Worm (Caenorhabditis elegans) whole organism, L3 larva: ENCODE data around the gene ets-9.

Experiments used
- R02D3.7 ChIP-seq: fragments of 150-350 bp; optimal IDR thresholded peaks from 2 replicates; lab custom pipeline; 2014; ENCODE audit warnings: missing biosample characterization, missing genetic modification characterization
- ama-1 ChIP-seq: fragments of 150-350 bp; optimal IDR thresholded peaks from 2 replicates; lab custom pipeline; 2018
- ceh-16 ChIP-seq: sonication (generic microtip); optimal IDR thresholded peaks from 2 replicates; lab custom pipeline; 2017; ENCODE audit warnings: missing biosample characterization, missing genetic modification characterization
- ceh-82 ChIP-seq: fragments of 150-350 bp; optimal IDR thresholded peaks from 2 replicates; lab custom pipeline; 2014; ENCODE audit warnings: missing biosample characterization, missing genetic modification characterization
- ceh-9 ChIP-seq: sonication (generic microtip); optimal IDR thresholded peaks from 2 replicates; lab custom pipeline; 2018; ENCODE audit warnings: missing biosample characterization, missing genetic modification characterization
- daf-12 ChIP-seq: fragments of 150-350 bp; optimal IDR thresholded peaks from 2 replicates; lab custom pipeline; 2014; ENCODE audit warnings: missing biosample characterization, missing genetic modification reagents, missing genetic modification characterization
- egl-27 ChIP-seq: sonication (generic microtip); optimal IDR thresholded peaks from 4 replicates; lab custom pipeline; 2017; ENCODE audit warnings: missing biosample characterization, missing genetic modification reagents, missing genetic modification characterization
- egl-5 ChIP-seq: fragments of 150-350 bp; optimal IDR thresholded peaks from 2 replicates; lab custom pipeline; 2017; ENCODE audit warnings: missing biosample characterization, missing genetic modification reagents, missing genetic modification characterization, inconsistent platforms
- elt-2 ChIP-seq: sonication (generic microtip); optimal IDR thresholded peaks from 2 replicates; lab custom pipeline; 2016; ENCODE audit warnings: missing genetic modification reagents, mild to moderate bottlenecking, missing genetic modification characterization, missing compliant biosample characterization
- elt-3 ChIP-seq, 3 experiments: fragments of 150-350 bp in 1 of 3; sonication (generic microtip) in 2 of 3; optimal IDR thresholded peaks; 2 replicates in 2 of 3; 4 replicates in 1 of 3; lab custom pipeline; 2014 to 2017; ENCODE audit warnings: missing biosample characterization in 3 of 3, missing genetic modification characterization in 3 of 3
- eor-1 ChIP-seq, 2 experiments: fragments of 150-350 bp; optimal IDR thresholded peaks; 2 replicates each; lab custom pipeline; 2014 to 2018; ENCODE audit warnings: missing biosample characterization in 2 of 2, missing genetic modification characterization in 2 of 2
- fkh-10 ChIP-seq: sonication (generic microtip); optimal IDR thresholded peaks from 2 replicates; lab custom pipeline; 2017; ENCODE audit warnings: missing biosample characterization, missing genetic modification reagents, missing genetic modification characterization
- hmg-11 ChIP-seq: sonication (generic microtip); optimal IDR thresholded peaks from 2 replicates; lab custom pipeline; 2016; ENCODE audit warnings: missing genetic modification characterization, missing compliant biosample characterization
- jun-1 ChIP-seq: fragments of 150-350 bp; optimal IDR thresholded peaks from 2 replicates; lab custom pipeline; 2014; ENCODE audit warnings: missing biosample characterization, missing genetic modification reagents, missing genetic modification characterization
- lin-15B ChIP-seq: fragments of 150-350 bp; optimal IDR thresholded peaks from 2 replicates; lab custom pipeline; 2014; ENCODE audit warnings: missing biosample characterization, missing genetic modification characterization
- mml-1 ChIP-seq: fragments of 150-350 bp; sonication (generic microtip); optimal IDR thresholded peaks from 3 replicates; lab custom pipeline; 2014; ENCODE audit warnings: missing biosample characterization, missing genetic modification characterization
- nfya-1 ChIP-seq: sonication (generic microtip); optimal IDR thresholded peaks from 2 replicates; lab custom pipeline; 2017; ENCODE audit warnings: missing genetic modification characterization, mild to moderate bottlenecking, missing compliant biosample characterization, antibody characterized with exemption, moderate library complexity; ENCODE audit not compliant: insufficient read depth
- nhr-11 ChIP-seq: fragments of 150-350 bp; optimal IDR thresholded peaks from 2 replicates; lab custom pipeline; 2014; ENCODE audit warnings: missing biosample characterization, missing genetic modification characterization
- nhr-28 ChIP-seq: fragments of 150-350 bp; optimal IDR thresholded peaks from 2 replicates; lab custom pipeline; 2014; ENCODE audit warnings: missing biosample characterization, missing genetic modification characterization
- nhr-43 ChIP-seq: sonication (generic microtip); optimal IDR thresholded peaks from 2 replicates; lab custom pipeline; 2016; ENCODE audit warnings: mild to moderate bottlenecking, missing genetic modification characterization, missing compliant biosample characterization; ENCODE audit not compliant: poor library complexity, severe bottlenecking
- nhr-76 ChIP-seq: fragments of 150-350 bp; sonication (generic microtip); optimal IDR thresholded peaks from 5 replicates; lab custom pipeline; 2014; ENCODE audit warnings: missing biosample characterization, missing genetic modification characterization
- nhr-77 ChIP-seq: fragments of 150-350 bp; optimal IDR thresholded peaks from 2 replicates; lab custom pipeline; 2014; ENCODE audit warnings: missing biosample characterization, missing genetic modification characterization
- pha-4 ChIP-seq: fragments of 150-350 bp; optimal IDR thresholded peaks from 2 replicates; lab custom pipeline; 2014; ENCODE audit warnings: missing biosample characterization, missing genetic modification reagents, missing genetic modification characterization
- pqm-1 ChIP-seq: fragments of 150-350 bp; optimal IDR thresholded peaks from 2 replicates; lab custom pipeline; 2017; ENCODE audit warnings: missing biosample characterization, missing genetic modification characterization, inconsistent platforms
- skn-1 ChIP-seq: fragments of 150-350 bp; optimal IDR thresholded peaks from 2 replicates; lab custom pipeline; 2014; ENCODE audit warnings: missing biosample characterization, missing genetic modification characterization
- snpc-4 ChIP-seq: fragments of 150-350 bp; optimal IDR thresholded peaks from 2 replicates; lab custom pipeline; 2014; ENCODE audit warnings: missing biosample characterization, missing genetic modification characterization
- tbx-2 ChIP-seq: sonication (generic microtip); optimal IDR thresholded peaks from 2 replicates; lab custom pipeline; 2016; ENCODE audit warnings: mild to moderate bottlenecking, missing genetic modification characterization, missing compliant biosample characterization
- unc-39 ChIP-seq: sonication (generic microtip); optimal IDR thresholded peaks from 4 replicates; lab custom pipeline; 2017; ENCODE audit warnings: missing biosample characterization, missing genetic modification characterization
- zag-1 ChIP-seq: fragments of 150-350 bp; optimal IDR thresholded peaks from 2 replicates; lab custom pipeline; 2014; ENCODE audit warnings: missing biosample characterization, missing genetic modification characterization
- ztf-11 ChIP-seq: fragments of 150-350 bp; optimal IDR thresholded peaks from 2 replicates; lab custom pipeline; 2014; ENCODE audit warnings: missing biosample characterization, missing genetic modification characterization

The ets-9 gene

DNA sequence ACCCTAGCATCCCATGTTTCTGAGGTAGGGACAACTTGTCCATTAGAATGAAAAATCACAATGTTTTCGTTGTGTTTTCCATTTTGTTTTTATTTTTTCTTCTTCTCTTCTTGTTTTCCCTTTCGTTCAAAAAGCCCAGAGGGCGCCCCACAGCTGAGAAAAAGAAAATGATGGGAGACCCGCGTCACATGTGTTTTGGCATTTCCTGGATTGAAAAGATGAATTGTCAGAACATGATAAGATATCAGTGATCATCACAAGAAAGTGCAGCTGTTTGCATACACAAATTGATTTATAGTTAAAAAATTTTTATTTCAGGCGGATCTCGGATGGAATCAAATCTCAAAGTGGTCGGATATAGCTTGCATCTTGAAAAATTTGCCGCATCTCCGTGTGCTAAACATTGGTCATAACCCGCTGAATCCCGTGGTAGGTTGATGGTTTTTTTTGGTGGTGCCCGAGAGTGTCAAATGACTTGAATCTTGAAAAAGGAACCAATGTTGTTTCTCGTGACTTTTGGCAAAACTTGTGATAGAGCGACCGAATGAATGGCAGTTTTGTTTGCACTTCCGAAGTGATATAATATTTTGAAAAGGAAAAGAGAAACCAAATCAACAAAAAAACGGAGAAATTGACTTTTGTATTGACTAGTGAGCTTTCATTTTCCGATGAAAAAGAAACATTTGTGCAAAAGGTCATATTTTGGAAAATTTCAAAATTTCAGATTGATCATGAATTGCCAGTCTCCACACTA is 13.1 kb upstream of the ets-9 start:
- no peak for TF ChIP-seq ceh-16
- TF ChIP-seq pha-4 (tag; lab: Kevin White, UChicago) = peak; percentile 57

ce11 chrX:4268396-4268795 is 11.1 kb upstream of the ets-9 start:
- TF ChIP-seq ceh-9 (tag; lab: Kevin White, UChicago) (no peak), elt-2 (peak; percentile 57), snpc-4 (no peak), pqm-1 (tag; lab: Kevin White, UChicago) (peak; percentile 80), nhr-43 (no peak), nfya-1 (tag; lab: Kevin White, UChicago) (peak; percentile 12)

DNA sequence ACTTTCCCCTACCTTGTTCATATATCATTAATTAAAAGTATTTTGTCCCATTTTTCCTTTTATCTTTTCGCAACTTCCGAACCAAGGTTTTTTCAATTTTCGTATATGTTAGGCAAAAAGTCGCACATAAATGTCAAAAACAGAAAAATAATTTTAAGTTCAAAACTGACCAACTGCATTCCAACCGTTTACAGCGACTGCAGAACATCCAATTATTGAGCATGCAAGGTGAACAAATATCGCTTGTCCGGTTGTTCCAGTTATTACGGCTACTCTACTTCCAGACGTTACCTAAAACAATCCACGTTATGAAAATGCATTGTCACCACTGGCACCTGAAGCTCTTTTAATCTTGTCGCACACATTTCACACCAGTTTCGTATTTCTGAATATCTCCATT is 5.9 kb upstream of the ets-9 start, which contains the start of gene C52B9.10:
Gene C52B9.10, plus strand, starts transcription at position 301 of the 400 bp plus-strand sequence.
- TF ChIP-seq daf-12 (tag; lab: Kevin White, UChicago) (no peak), egl-5 (tag; lab: Kevin White, UChicago) (no peak), nhr-77 (tag; lab: Kevin White, UChicago) (no peak), tbx-2 (tag; lab: Kevin White, UChicago) (no peak), ztf-11 (tag; lab: Kevin White, UChicago) (no peak), skn-1 (tag; lab: Kevin White, UChicago) (no peak), lin-15B (no peak), unc-39 (tag; lab: Kevin White, UChicago) (no peak), nhr-28 (tag; lab: Kevin White, UChicago) (no peak), mml-1 (tag; lab: Kevin White, UChicago) (no peak), elt-2 (no peak), jun-1 (tag; lab: Kevin White, UChicago) (no peak), pqm-1 (tag; lab: Kevin White, UChicago) (no peak), hmg-11 (tag; lab: Kevin White, UChicago) (no peak), nfya-1 (tag; lab: Kevin White, UChicago) (no peak), ama-1 (lab: Kevin White, UChicago) (no peak)

DNA sequence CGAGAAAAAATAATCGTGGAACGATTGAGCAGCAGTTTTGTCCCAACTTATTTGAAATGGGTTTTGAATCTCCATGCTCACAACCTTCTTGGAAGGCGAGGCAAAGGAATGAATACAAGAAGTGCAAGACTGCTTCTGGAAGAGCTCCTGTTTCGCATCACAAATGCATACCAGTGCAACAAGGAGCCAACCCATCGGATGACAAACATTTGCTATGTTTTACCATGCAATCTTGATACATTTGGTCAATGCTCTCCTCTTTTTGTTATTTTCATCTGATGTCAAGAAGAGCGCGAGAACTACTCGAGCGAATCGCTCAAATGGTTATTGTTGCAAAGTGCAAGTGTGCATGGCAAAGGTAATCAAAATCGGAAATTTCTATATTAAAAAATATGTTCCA is 5.4 kb upstream of the ets-9 start, which contains the start of gene mec-18:
Gene mec-18, minus strand, starts transcription at position 101 of the 400 bp plus-strand sequence.
- TF ChIP-seq elt-3 (tag; optimal IDR thresholded peaks at IDR 0.05; lab: Kevin White, UChicago) = no peak
- no peak for TF ChIP-seq snpc-4
- no peak for TF ChIP-seq mml-1 (tag; lab: Kevin White, UChicago)
- no peak for TF ChIP-seq ztf-11 (tag; lab: Kevin White, UChicago)
- no peak for TF ChIP-seq nhr-11
- no peak for TF ChIP-seq eor-1 (tag; optimal IDR thresholded peaks at IDR 0.05; lab: Kevin White, UChicago)
- TF ChIP-seq nhr-43 = no peak
- TF ChIP-seq zag-1 = no peak
- TF ChIP-seq nhr-76 (tag; lab: Kevin White, UChicago) = no peak
- no peak for TF ChIP-seq ceh-82
- no peak for TF ChIP-seq egl-27 (tag; lab: Kevin White, UChicago)
- TF ChIP-seq skn-1 (tag; lab: Kevin White, UChicago) = no peak
- TF ChIP-seq ceh-16 = no peak

DNA sequence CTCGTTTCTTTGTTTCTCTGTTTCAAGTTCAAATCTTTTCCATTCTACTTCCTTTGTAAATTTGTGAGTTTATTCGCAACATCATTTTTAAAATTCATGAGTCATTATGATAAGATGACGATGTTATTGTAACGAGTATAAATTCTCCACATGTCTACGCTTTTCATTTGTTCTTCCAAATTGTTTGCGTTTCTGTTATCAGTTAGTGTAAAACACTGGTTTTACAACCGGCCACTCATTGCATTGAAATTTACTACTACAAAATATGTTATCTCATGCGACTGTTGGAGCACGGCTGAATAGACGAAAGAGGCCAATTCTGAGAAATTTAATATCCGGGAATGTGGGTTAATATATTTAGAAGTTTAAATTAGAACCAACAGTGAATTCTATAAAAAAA is 2.9 kb downstream of the ets-9 start, which contains the start of gene C52B9.19:
Gene C52B9.19, plus strand, starts transcription at position 176 of the 400 bp plus-strand sequence.
- TF ChIP-seq elt-2 (peak; percentile 68), fkh-10 (no peak), pha-4 (tag; lab: Kevin White, UChicago) (peak; percentile 57), ztf-11 (tag; lab: Kevin White, UChicago) (no peak), pqm-1 (tag; lab: Kevin White, UChicago) (peak; percentile 82)

DNA sequence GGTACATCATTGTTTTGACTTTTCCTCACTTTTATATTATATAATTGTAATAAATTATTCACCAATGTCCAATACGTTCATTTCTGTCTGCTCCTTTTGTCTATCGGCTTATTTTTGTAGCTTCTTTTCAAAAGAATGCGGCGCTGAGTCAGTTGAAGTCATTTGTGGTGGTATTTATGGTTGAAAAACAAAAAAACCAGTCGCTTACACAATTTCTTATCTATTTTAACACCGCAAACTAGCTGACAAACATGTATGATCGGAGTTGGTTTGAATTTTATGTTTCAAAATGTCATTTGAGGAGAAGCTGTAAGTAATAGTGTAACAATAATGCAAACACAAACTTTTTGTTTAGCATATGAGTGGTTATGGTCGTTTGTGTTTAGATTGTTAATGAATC is 4.5 kb downstream of the ets-9 start, which contains the start of gene ets-10:
Gene ets-10, plus strand, starts transcription at position 201 of the 400 bp plus-strand sequence.
- no peak for TF ChIP-seq R02D3.7
- peak; percentile 39 for TF ChIP-seq elt-2
- TF ChIP-seq hmg-11 (tag; lab: Kevin White, UChicago) = no peak
- TF ChIP-seq skn-1 (tag; lab: Kevin White, UChicago) = peak; percentile 9
- no peak for TF ChIP-seq nhr-28 (tag; lab: Kevin White, UChicago)
- peak; percentile 34 for TF ChIP-seq pqm-1 (tag; lab: Kevin White, UChicago)
- TF ChIP-seq pha-4 (tag; lab: Kevin White, UChicago) = peak; percentile 37
- TF ChIP-seq fkh-10 = no peak
